Worm (Caenorhabditis elegans) whole organism, L3 larva: ENCODE data around the gene K01D12.5.

Experiments
- ZK546.5 ChIP-seq: sonication (generic microtip); optimal IDR thresholded peaks from 2 replicates; lab custom pipeline; 2017; ENCODE audit warnings: missing biosample characterization, missing genetic modification characterization
- aly-2 ChIP-seq: fragments of 150-350 bp; optimal IDR thresholded peaks from 2 replicates; lab custom pipeline; 2014; ENCODE audit warnings: missing biosample characterization, missing genetic modification characterization
- ama-1 ChIP-seq: fragments of 150-350 bp; optimal IDR thresholded peaks from 2 replicates; lab custom pipeline; 2018
- ceh-28 ChIP-seq: fragments of 150-350 bp; optimal IDR thresholded peaks from 2 replicates; lab custom pipeline; 2014; ENCODE audit warnings: missing biosample characterization, missing genetic modification reagents, missing genetic modification characterization
- ceh-82 ChIP-seq: fragments of 150-350 bp; optimal IDR thresholded peaks from 2 replicates; lab custom pipeline; 2014; ENCODE audit warnings: missing biosample characterization, missing genetic modification characterization
- ceh-9 ChIP-seq: sonication (generic microtip); optimal IDR thresholded peaks from 2 replicates; lab custom pipeline; 2018; ENCODE audit warnings: missing biosample characterization, missing genetic modification characterization
- egl-27 ChIP-seq: sonication (generic microtip); optimal IDR thresholded peaks from 4 replicates; lab custom pipeline; 2017; ENCODE audit warnings: missing biosample characterization, missing genetic modification reagents, missing genetic modification characterization
- egl-5 ChIP-seq: fragments of 150-350 bp; optimal IDR thresholded peaks from 2 replicates; lab custom pipeline; 2017; ENCODE audit warnings: missing biosample characterization, missing genetic modification reagents, missing genetic modification characterization, inconsistent platforms
- elt-1 ChIP-seq: fragments of 150-350 bp; optimal IDR thresholded peaks from 2 replicates; lab custom pipeline; 2014; ENCODE audit warnings: missing biosample characterization, missing genetic modification characterization
- elt-2 ChIP-seq: sonication (generic microtip); optimal IDR thresholded peaks from 2 replicates; lab custom pipeline; 2016; ENCODE audit warnings: missing genetic modification reagents, mild to moderate bottlenecking, missing genetic modification characterization, missing compliant biosample characterization
- elt-3 ChIP-seq, 3 experiments: fragments of 150-350 bp in 1 of 3; sonication (generic microtip) in 2 of 3; optimal IDR thresholded peaks; 2 replicates in 2 of 3; 4 replicates in 1 of 3; lab custom pipeline; 2014 to 2017; ENCODE audit warnings: missing biosample characterization in 3 of 3, missing genetic modification characterization in 3 of 3
- fkh-10 ChIP-seq: sonication (generic microtip); optimal IDR thresholded peaks from 2 replicates; lab custom pipeline; 2017; ENCODE audit warnings: missing biosample characterization, missing genetic modification reagents, missing genetic modification characterization
- lin-15B ChIP-seq: fragments of 150-350 bp; optimal IDR thresholded peaks from 2 replicates; lab custom pipeline; 2014; ENCODE audit warnings: missing biosample characterization, missing genetic modification characterization
- lsy-12 ChIP-seq: sonication (generic microtip); optimal IDR thresholded peaks from 2 replicates; lab custom pipeline; 2016; ENCODE audit warnings: mild to moderate bottlenecking, missing genetic modification characterization, missing compliant biosample characterization
- mdl-1 ChIP-seq: fragments of 150-350 bp; optimal IDR thresholded peaks from 2 replicates; lab custom pipeline; 2014; ENCODE audit warnings: missing biosample characterization, missing genetic modification characterization
- nfya-1 ChIP-seq: sonication (generic microtip); optimal IDR thresholded peaks from 2 replicates; lab custom pipeline; 2017; ENCODE audit warnings: missing genetic modification characterization, mild to moderate bottlenecking, missing compliant biosample characterization, antibody characterized with exemption, moderate library complexity; ENCODE audit not compliant: insufficient read depth
- nhr-23 ChIP-seq: fragments of 150-350 bp; optimal IDR thresholded peaks from 2 replicates; lab custom pipeline; 2014; ENCODE audit warnings: missing biosample characterization, missing genetic modification reagents, missing genetic modification characterization
- nhr-237 ChIP-seq: fragments of 150-350 bp; optimal IDR thresholded peaks from 2 replicates; lab custom pipeline; 2014; ENCODE audit warnings: missing biosample characterization, missing genetic modification characterization
- nhr-25 ChIP-seq: sonication (generic microtip); optimal IDR thresholded peaks from 2 replicates; lab custom pipeline; 2017; ENCODE audit warnings: missing biosample characterization, missing genetic modification characterization
- nhr-43 ChIP-seq: sonication (generic microtip); optimal IDR thresholded peaks from 2 replicates; lab custom pipeline; 2016; ENCODE audit warnings: mild to moderate bottlenecking, missing genetic modification characterization, missing compliant biosample characterization; ENCODE audit not compliant: poor library complexity, severe bottlenecking
- nhr-67 ChIP-seq: fragments of 150-350 bp; optimal IDR thresholded peaks from 2 replicates; lab custom pipeline; 2014; ENCODE audit warnings: missing biosample characterization, missing genetic modification characterization
- nhr-76 ChIP-seq: fragments of 150-350 bp; sonication (generic microtip); optimal IDR thresholded peaks from 5 replicates; lab custom pipeline; 2014; ENCODE audit warnings: missing biosample characterization, missing genetic modification characterization
- nhr-77 ChIP-seq: fragments of 150-350 bp; optimal IDR thresholded peaks from 2 replicates; lab custom pipeline; 2014; ENCODE audit warnings: missing biosample characterization, missing genetic modification characterization
- pha-4 ChIP-seq: fragments of 150-350 bp; optimal IDR thresholded peaks from 2 replicates; lab custom pipeline; 2014; ENCODE audit warnings: missing biosample characterization, missing genetic modification reagents, missing genetic modification characterization
- pqm-1 ChIP-seq: fragments of 150-350 bp; optimal IDR thresholded peaks from 2 replicates; lab custom pipeline; 2017; ENCODE audit warnings: missing biosample characterization, missing genetic modification characterization, inconsistent platforms
- sea-2 ChIP-seq: fragments of 150-350 bp; sonication (generic microtip); optimal IDR thresholded peaks from 4 replicates; lab custom pipeline; 2014; ENCODE audit warnings: missing biosample characterization, missing genetic modification reagents, missing genetic modification characterization
- skn-1 ChIP-seq: fragments of 150-350 bp; optimal IDR thresholded peaks from 2 replicates; lab custom pipeline; 2014; ENCODE audit warnings: missing biosample characterization, missing genetic modification characterization
- unc-62 ChIP-seq: fragments of 150-350 bp; sonication (generic microtip); optimal IDR thresholded peaks from 4 replicates; lab custom pipeline; 2014; ENCODE audit warnings: missing biosample characterization, missing genetic modification reagents, missing genetic modification characterization
- ztf-11 ChIP-seq: fragments of 150-350 bp; optimal IDR thresholded peaks from 2 replicates; lab custom pipeline; 2014; ENCODE audit warnings: missing biosample characterization, missing genetic modification characterization
- ztf-4 ChIP-seq: fragments of 150-350 bp; optimal IDR thresholded peaks from 2 replicates; lab custom pipeline; 2014; ENCODE audit warnings: missing biosample characterization, missing genetic modification characterization

K01D12.5 gene

ce11 chrV:12411909-12412308 is 14.3 kb downstream of the K01D12.5 start, which contains the start of gene cdr-7:
cdr-7 (minus strand) TSS chrV:12412113.
- TF ChIP-seq skn-1 (tag; lab: Kevin White, UChicago) = no peak
- TF ChIP-seq elt-1 (tag; lab: Kevin White, UChicago) = peak; percentile 89
- peak; percentile 41 for TF ChIP-seq nhr-25 (tag; lab: Kevin White, UChicago)
- peak in 1 of 3 experiments; percentile 45 for TF ChIP-seq elt-3 (tag; optimal IDR thresholded peaks at IDR 0.05; lab: Kevin White, UChicago)
- TF ChIP-seq ceh-82 = no peak
- TF ChIP-seq nhr-43 (tag; lab: Kevin White, UChicago) = no peak
- TF ChIP-seq ztf-4 (tag; lab: Kevin White, UChicago) = no peak
- no peak for TF ChIP-seq nhr-77 (tag; lab: Kevin White, UChicago)
- TF ChIP-seq, all 47 proteins: peak for 3

- TF ChIP-seq nhr-25 (tag; lab: Kevin White, UChicago) (no peak), fkh-10 (no peak), nhr-237 (no peak), nfya-1 (tag; lab: Kevin White, UChicago) (no peak), ZK546.5 (tag; lab: Kevin White, UChicago) (no peak), elt-1 (tag; lab: Kevin White, UChicago) (no peak), skn-1 (tag; lab: Kevin White, UChicago) (no peak), ztf-11 (tag; lab: Kevin White, UChicago) (no peak), nhr-43 (tag; lab: Kevin White, UChicago) (no peak), unc-62 (GFP tag; lab: Kevin White, UChicago) (no peak), egl-5 (tag; lab: Kevin White, UChicago) (no peak), egl-27 (tag; lab: Kevin White, UChicago) (no peak), ceh-9 (tag; lab: Kevin White, UChicago) (no peak)
Observed at ce11 chrV:12412321-12412720, 14.7 kb downstream of the K01D12.5 start.

- TF ChIP-seq ceh-28 (tag; lab: Kevin White, UChicago) = peak; percentile 28
- TF ChIP-seq elt-2 (tag; lab: Kevin White, UChicago) = peak; percentile 46
- no peak for TF ChIP-seq lsy-12
- peak; percentile 9 for TF ChIP-seq nhr-23 (tag; lab: Kevin White, UChicago)
- TF ChIP-seq pqm-1 (tag; lab: Kevin White, UChicago) = peak; percentile 63
- peak; percentile 61 for TF ChIP-seq pha-4 (tag; lab: Kevin White, UChicago)
- TF ChIP-seq, all 47 proteins: peak for 5
Observed at ce11 chrV:12413651-12414114, 16.0 kb downstream of the K01D12.5 start, which contains the start of gene cdr-6. cdr-6 (minus strand) TSS chrV:12413701.

- peak; percentile 55 for TF ChIP-seq pqm-1 (tag; lab: Kevin White, UChicago)
- TF ChIP-seq pha-4 (tag; lab: Kevin White, UChicago) = peak; percentile 15
- TF ChIP-seq aly-2 (tag; lab: Kevin White, UChicago) = no peak
- TF ChIP-seq skn-1 (tag; lab: Kevin White, UChicago) = peak; percentile 51
- TF ChIP-seq elt-2 (tag; lab: Kevin White, UChicago) = peak; percentile 62
Observed at ce11 chrV:12414362-12414761, 16.7 kb downstream of the K01D12.5 start.

- TF ChIP-seq nhr-76 (tag; lab: Kevin White, UChicago) (no peak), ceh-82 (no peak), egl-27 (tag; lab: Kevin White, UChicago) (no peak), ama-1 (lab: Kevin White, UChicago) (no peak), pqm-1 (tag; lab: Kevin White, UChicago) (peak; percentile 79), sea-2 (no peak), elt-2 (tag; lab: Kevin White, UChicago) (peak; percentile 78)
- TF ChIP-seq, all 47 proteins: peak for 2
Observed at ce11 chrV:12415656-12416055, 18.0 kb downstream of the K01D12.5 start, which contains the start of gene cdr-2. cdr-2 (minus strand) TSS chrV:12415709.

- TF ChIP-seq lin-15B (no peak), nhr-67 (tag; lab: Kevin White, UChicago) (no peak), nhr-77 (tag; lab: Kevin White, UChicago) (no peak), mdl-1 (no peak)
Observed at ce11 chrV:12417277-12417676, 19.6 kb downstream of the K01D12.5 start, which contains the start of gene cdr-3. cdr-3 (minus strand) TSS chrV:12417377.
